Comparison of ENCODE assay signal across 1 worm cellular context in genomic region chrII:4994939-4995338, ce11.
TF ChIP-seq lines count a peak whose summit lies in the region.

Gene rnh-1.0, plus strand, starts transcription at chrII:4995327.

TF ChIP-seq in whole organism, L1 larva, 84 proteins besides CTCF, POLR2A, EP300 and RAD21 (continued from another document):
- TF ChIP-seq nhr-71 (tag; optimal IDR thresholded peaks at IDR 0.05; lab: Kevin White, UChicago) (peak; percentile 25), nhr-85 (tag; lab: Kevin White, UChicago) (peak; percentile 74), blmp-1 (tag; optimal IDR thresholded peaks at IDR 0.05; lab: Kevin White, UChicago) (peak; percentile 28), vab-15 (tag; optimal IDR thresholded peaks at IDR 0.05; lab: Kevin White, UChicago) (no peak), dpl-1 (GFP tag; optimal IDR thresholded peaks at IDR 0.05; lab: Kevin White, UChicago) (peak in 2 of 3 experiments; percentile 28 to 30)
